Fruit fly (Drosophila melanogaster) whole organism, embryonic: Measurements from ENCODE around the gene CG14258.
A peak's percentile ranks its signal among the peaks of the same experiment; 100 is the strongest.

Source experiments
- Blimp-1 ChIP-seq: fragments of 200-800 bp; sonication (Bioruptor generic); optimal IDR thresholded peaks from 3 replicates; lab custom pipeline; 2018; ENCODE audit warnings: missing biosample characterization, missing genetic modification characterization, mild to moderate bottlenecking, moderate library complexity, missing genetic modification reagents
- CG10959 ChIP-seq: fragments of 200-800 bp; sonication (Bioruptor generic); IDR thresholded peaks from 2 replicates; pipeline ENCODE4 v1.3.6; 2022; ENCODE audit warnings: missing biosample characterization, missing genetic modification characterization
- CG11398 ChIP-seq: fragments of 200-800 bp; sonication (Bioruptor generic); optimal IDR thresholded peaks from 2 replicates; lab custom pipeline; 2016; ENCODE audit warnings: missing biosample characterization, missing genetic modification characterization
- CG11456 ChIP-seq: fragments of 200-800 bp; sonication (Bioruptor generic); IDR thresholded peaks from 3 replicates; pipeline ENCODE4 v1.3.6; 2022; ENCODE audit warnings: missing biosample characterization, missing genetic modification characterization
- CG15479 ChIP-seq: fragments of 200-800 bp; sonication (Bioruptor generic); optimal IDR thresholded peaks from 3 replicates; lab custom pipeline; 2019; ENCODE audit warnings: missing biosample characterization, mild to moderate bottlenecking, missing genetic modification characterization, moderate library complexity
- CG1602 ChIP-seq: fragments of 200-800 bp; sonication (Bioruptor generic); optimal IDR thresholded peaks from 3 replicates; lab custom pipeline; 2016; ENCODE audit warnings: missing biosample characterization, missing genetic modification characterization
- CG17359 ChIP-seq: fragments of 200-800 bp; sonication (Bioruptor generic); optimal IDR thresholded peaks from 3 replicates; lab custom pipeline; 2018; ENCODE audit warnings: missing biosample characterization, mild to moderate bottlenecking, missing genetic modification characterization, moderate library complexity
- CG17361 ChIP-seq: fragments of 200-800 bp; sonication (Bioruptor generic); IDR thresholded peaks from 3 replicates; pipeline ENCODE4 v1.3.6; 2022; ENCODE audit warnings: missing biosample characterization, missing genetic modification characterization
- CG1832 ChIP-seq: fragments of 200-800 bp; sonication (Bioruptor generic); optimal IDR thresholded peaks from 2 replicates; lab custom pipeline; 2017; ENCODE audit warnings: missing biosample characterization, mild to moderate bottlenecking, missing genetic modification characterization, inconsistent platforms
- CG2202 ChIP-seq: fragments of 200-800 bp; sonication (Bioruptor generic); optimal IDR thresholded peaks from 2 replicates; lab custom pipeline; 2018; ENCODE audit warnings: missing biosample characterization, mild to moderate bottlenecking, missing genetic modification characterization
- CG30020 ChIP-seq: fragments of 200-800 bp; optimal IDR thresholded peaks from 2 replicates; lab custom pipeline; 2019; ENCODE audit warnings: missing biosample characterization, mild to moderate bottlenecking, missing genetic modification characterization, moderate library complexity
- CG4617 ChIP-seq: fragments of 200-800 bp; sonication (Bioruptor generic); optimal IDR thresholded peaks from 3 replicates; lab custom pipeline; 2016; ENCODE audit warnings: missing biosample characterization, missing genetic modification characterization, borderline replicate concordance
- CG6689 ChIP-seq: fragments of 200-800 bp; sonication (Bioruptor generic); IDR thresholded peaks from 2 replicates; pipeline ENCODE4 v1.3.6; 2022; ENCODE audit warnings: missing biosample characterization, missing genetic modification characterization
- CoRest ChIP-seq: fragments of 200-800 bp; sonication (Bioruptor generic); optimal IDR thresholded peaks from 3 replicates; lab custom pipeline; 2018; ENCODE audit warnings: missing biosample characterization, mild to moderate bottlenecking, missing genetic modification characterization, moderate library complexity
- D ChIP-seq, 2 experiments: fragments of 200-800 bp in 1 of 2; fragments of >200 bp in 1 of 2; sonication (Bioruptor generic) in 1 of 2; optimal IDR thresholded peaks; 2 replicates in 1 of 2; 3 replicates in 1 of 2; lab custom pipeline; 2017; ENCODE audit warnings: mild to moderate bottlenecking in 1 of 2, missing biosample characterization in 1 of 2, missing genetic modification characterization in 1 of 2, missing genetic modification reagents in 1 of 2
- Deaf1 ChIP-seq: fragments of 200-800 bp; optimal IDR thresholded peaks from 3 replicates; lab custom pipeline; 2019; ENCODE audit warnings: missing biosample characterization, mild to moderate bottlenecking, missing genetic modification characterization, moderate library complexity
- Dip2 ChIP-seq: fragments of 200-800 bp; sonication (Bioruptor generic); IDR thresholded peaks from 2 replicates; pipeline ENCODE4 v1.3.6; 2022; ENCODE audit warnings: missing biosample characterization, missing genetic modification characterization
- Drgx ChIP-seq: fragments of 200-800 bp; sonication (Bioruptor generic); IDR thresholded peaks from 2 replicates; pipeline ENCODE4 v1.3.6; 2022; ENCODE audit warnings: missing biosample characterization, missing genetic modification characterization
- Eip74EF ChIP-seq, 2 experiments: fragments of 200-800 bp in 1 of 2; fragments of >200 bp in 1 of 2; sonication (Bioruptor generic) in 1 of 2; optimal IDR thresholded peaks; 2 replicates each; lab custom pipeline; 2017 to 2019; ENCODE audit warnings: missing biosample characterization in 2 of 2, missing genetic modification characterization in 2 of 2, mild to moderate bottlenecking in 1 of 2, moderate library complexity in 1 of 2
- Ets65A ChIP-seq: fragments of 200-800 bp; sonication (Bioruptor generic); peaks from one replicate; lab custom pipeline; 2016; ENCODE audit warnings: missing biosample characterization, missing genetic modification characterization
- Fer2 ChIP-seq: fragments of 200-800 bp; sonication (Bioruptor generic); optimal IDR thresholded peaks from 2 replicates; lab custom pipeline; 2018; ENCODE audit warnings: missing biosample characterization, mild to moderate bottlenecking, missing genetic modification characterization, moderate library complexity
- Gsc ChIP-seq: fragments of 200-800 bp; sonication (Bioruptor generic); IDR thresholded peaks from 2 replicates; pipeline ENCODE4 v1.3.6; 2022; ENCODE audit warnings: missing biosample characterization, missing genetic modification characterization
- Hmr ChIP-seq: fragments of 200-800 bp; sonication (Bioruptor generic); optimal IDR thresholded peaks from 3 replicates; lab custom pipeline; 2017; ENCODE audit warnings: mild to moderate bottlenecking, missing biosample characterization, missing genetic modification reagents, missing genetic modification characterization
- Jarid2 ChIP-seq: fragments of 200-800 bp; sonication (Bioruptor generic); optimal IDR thresholded peaks from 3 replicates; lab custom pipeline; 2017; ENCODE audit warnings: mild to moderate bottlenecking, missing biosample characterization, missing genetic modification reagents, missing genetic modification characterization
- Kr ChIP-seq: fragments of 200-800 bp; sonication (Bioruptor generic); optimal IDR thresholded peaks from 2 replicates; lab custom pipeline; 2017; ENCODE audit warnings: missing biosample characterization, mild to moderate bottlenecking, missing genetic modification characterization
- Rx ChIP-seq: fragments of 200-800 bp; sonication (Bioruptor generic); IDR thresholded peaks from 2 replicates; pipeline ENCODE4 v1.3.6; 2022; ENCODE audit warnings: missing biosample characterization, missing genetic modification characterization
- Spps ChIP-seq: fragments of 200-800 bp; sonication (Bioruptor generic); optimal IDR thresholded peaks from 2 replicates; lab custom pipeline; 2018; ENCODE audit warnings: missing biosample characterization, mild to moderate bottlenecking, missing genetic modification characterization
- Ssrp ChIP-seq: fragments of 200-800 bp; sonication (Bioruptor generic); optimal IDR thresholded peaks from 2 replicates; lab custom pipeline; 2018; ENCODE audit warnings: missing biosample characterization, mild to moderate bottlenecking, missing genetic modification characterization, moderate library complexity
- Stat92E ChIP-seq, 3 experiments: fragments of >200 bp in 2 of 3; fragments of 200-800 bp in 1 of 3; sonication (Bioruptor generic) in 1 of 3; optimal IDR thresholded peaks; 2 replicates each; lab custom pipeline; 2017 to 2019; ENCODE audit warnings: missing biosample characterization in 3 of 3, missing genetic modification characterization in 3 of 3, mild to moderate bottlenecking in 1 of 3, moderate library complexity in 1 of 3
- az2 ChIP-seq: fragments of 200-800 bp; sonication (Bioruptor generic); optimal IDR thresholded peaks from 3 replicates; lab custom pipeline; 2016; ENCODE audit warnings: missing biosample characterization, missing genetic modification characterization
- chinmo ChIP-seq: fragments of 200-800 bp; sonication (Bioruptor generic); IDR thresholded peaks from 4 replicates; pipeline ENCODE4 v1.3.6; 2022; ENCODE audit warnings: missing biosample characterization, missing genetic modification characterization; ENCODE audit not compliant: partially characterized antibody
- croc ChIP-seq: fragments of 200-800 bp; sonication (Bioruptor generic); conservative IDR thresholded peaks from 3 replicates; pipeline ENCODE4 v1.3.6; 2022; ENCODE audit warnings: missing biosample characterization, missing genetic modification characterization
- gsb-n ChIP-seq: fragments of 200-800 bp; sonication (Bioruptor generic); optimal IDR thresholded peaks from 3 replicates; lab custom pipeline; 2018; ENCODE audit warnings: missing biosample characterization, mild to moderate bottlenecking, missing genetic modification characterization
- gt ChIP-seq: fragments of 200-800 bp; sonication (Bioruptor generic); IDR thresholded peaks from 2 replicates; pipeline ENCODE4 v1.3.6; 2022; ENCODE audit warnings: missing biosample characterization, missing genetic modification characterization
- h ChIP-seq: fragments of >200 bp; optimal IDR thresholded peaks from 2 replicates; lab custom pipeline; 2017
- jumu ChIP-seq: fragments of 200-800 bp; sonication (Bioruptor generic); optimal IDR thresholded peaks from 3 replicates; lab custom pipeline; 2016; ENCODE audit warnings: missing biosample characterization, missing genetic modification characterization
- klu ChIP-seq: fragments of 200-800 bp; sonication (Bioruptor generic); IDR thresholded peaks from 2 replicates; pipeline ENCODE4 v1.3.6; 2022; ENCODE audit warnings: missing biosample characterization, missing genetic modification characterization
- lbe ChIP-seq: fragments of 200-800 bp; sonication (Bioruptor generic); optimal IDR thresholded peaks from 2 replicates; lab custom pipeline; 2016; ENCODE audit warnings: missing biosample characterization, mild to moderate bottlenecking, missing genetic modification characterization
- phol ChIP-seq: fragments of 200-800 bp; sonication (Bioruptor generic); optimal IDR thresholded peaks from 3 replicates; lab custom pipeline; 2018; ENCODE audit warnings: missing biosample characterization, mild to moderate bottlenecking, missing genetic modification characterization, moderate library complexity
- pzg ChIP-seq: fragments of 200-800 bp; sonication (Bioruptor generic); optimal IDR thresholded peaks from 3 replicates; lab custom pipeline; 2018; ENCODE audit warnings: missing biosample characterization, mild to moderate bottlenecking, missing genetic modification characterization, moderate library complexity
- sd ChIP-seq: fragments of 200-800 bp; sonication (Bioruptor generic); optimal IDR thresholded peaks from 3 replicates; lab custom pipeline; 2018; ENCODE audit warnings: missing biosample characterization, mild to moderate bottlenecking, missing genetic modification characterization, moderate library complexity
- sens ChIP-seq: fragments of 200-800 bp; sonication (Bioruptor generic); peaks from one replicate; lab custom pipeline; 2016; ENCODE audit warnings: missing biosample characterization, missing genetic modification characterization
- sens-2 ChIP-seq: fragments of 200-800 bp; sonication (Bioruptor generic); IDR thresholded peaks from 2 replicates; pipeline ENCODE4 v1.3.6; 2022; ENCODE audit warnings: missing biosample characterization, missing genetic modification characterization
- sisA ChIP-seq: fragments of 200-800 bp; sonication (Bioruptor generic); IDR thresholded peaks from 2 replicates; pipeline ENCODE4 v1.3.6; 2022; ENCODE audit warnings: missing biosample characterization, missing genetic modification characterization
- usp ChIP-seq: fragments of >200 bp; optimal IDR thresholded peaks from 2 replicates; lab custom pipeline; 2017; ENCODE audit warnings: missing biosample characterization, missing genetic modification characterization

CG14258 gene

DNA sequence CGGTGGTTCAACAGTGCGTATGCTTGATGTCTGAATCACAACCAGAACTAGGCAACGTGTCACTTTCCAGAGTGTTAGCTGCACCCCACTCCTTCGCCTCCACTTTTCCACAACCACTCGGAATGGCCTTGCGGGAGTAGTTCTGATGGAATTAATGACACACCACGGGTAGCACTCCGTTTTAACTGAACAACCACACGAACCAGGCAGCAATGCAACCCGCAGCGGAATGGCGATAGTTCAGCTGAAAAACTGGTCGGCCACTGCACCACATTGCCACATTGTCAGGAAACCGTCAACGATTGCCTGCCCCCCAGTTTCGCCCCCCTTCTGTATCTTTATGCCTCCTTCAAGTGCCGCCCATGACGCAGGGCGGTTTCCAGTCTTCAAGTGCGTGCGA lies 5.4 kb upstream of the CG14258 start, which contains the start of gene Cpr97Ea:
Cpr97Ea (minus strand) TSS at position 230 of the 400 bp plus-strand sequence.
- TF ChIP-seq Hmr (GFP tag; lab: Kevin White, UChicago) (no peak), Jarid2 (GFP tag; lab: Kevin White, UChicago) (no peak), phol (tag; lab: Kevin White, UChicago) (no peak), Kr (GFP tag; lab: Kevin White, UChicago) (no peak), pzg (GFP tag; lab: Kevin White, UChicago) (no peak), CG30020 (no peak), Ssrp (tag; lab: Kevin White, UChicago) (no peak), CG17361 (GFP tag; lab: Robert Waterston, UW) (no peak), Spps (tag; lab: Kevin White, UChicago) (no peak), gsb-n (tag; lab: Kevin White, UChicago) (no peak), D (optimal IDR thresholded peaks at IDR 0.05; lab: Kevin White, UChicago) (no peak), D (GFP tag; optimal IDR thresholded peaks at IDR 0.05; lab: Kevin White, UChicago) (no peak)

DNA sequence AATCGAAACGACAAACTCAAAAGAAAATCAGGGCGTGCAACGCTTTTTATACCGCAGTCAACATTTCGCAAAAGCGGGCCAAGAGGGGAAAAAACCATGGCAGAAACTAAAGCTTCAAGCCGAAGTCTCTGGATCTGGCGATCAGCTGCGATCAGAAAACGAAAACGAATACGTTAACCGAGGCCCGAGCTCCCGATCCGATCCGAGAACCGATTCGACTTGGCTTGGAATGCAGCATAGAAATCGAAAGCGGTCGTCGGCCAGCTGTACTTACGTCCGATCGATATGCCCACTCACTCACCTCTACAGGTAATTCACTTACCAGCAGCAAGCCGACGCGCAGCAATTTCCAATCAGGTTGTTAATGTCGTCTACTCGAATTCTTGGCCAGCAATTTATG lies 1.8 kb upstream of the CG14258 start, which contains the start of gene Cpr97Eb:
Cpr97Eb (minus strand) TSS at position 25 of the 400 bp plus-strand sequence.
- TF ChIP-seq jumu (GFP tag; lab: Kevin White, UChicago) = no peak
- 0 out of 4 replicates have a peak, but pooled peaks have one; percentile 6 for TF ChIP-seq chinmo (GFP tag; lab: Robert Waterston, UW)
- no peak for TF ChIP-seq CG11456 (GFP tag; lab: Robert Waterston, UW)
- no peak for TF ChIP-seq CoRest (tag; lab: Kevin White, UChicago)
- TF ChIP-seq Dip2 (GFP tag; lab: Robert Waterston, UW) = no peak
- TF ChIP-seq croc (GFP tag; lab: Robert Waterston, UW) = no peak
- TF ChIP-seq klu (GFP tag; lab: Robert Waterston, UW) = no peak
- TF ChIP-seq CG2202 (tag; lab: Kevin White, UChicago) = no peak
- TF ChIP-seq Fer2 (tag; lab: Kevin White, UChicago) = no peak
- TF ChIP-seq CG10959 (GFP tag; lab: Robert Waterston, UW) = no peak
- TF ChIP-seq CG1602 (GFP tag; lab: Kevin White, UChicago) = no peak
- TF ChIP-seq Blimp-1 = peak; percentile 87
- TF ChIP-seq Rx (GFP tag; lab: Robert Waterston, UW) = no peak
- TF ChIP-seq CG4617 = no peak
- no peak for TF ChIP-seq CG11398 (GFP tag; lab: Kevin White, UChicago)
- TF ChIP-seq Deaf1 (tag; lab: Kevin White, UChicago) = peak; percentile 68
- no peak for TF ChIP-seq CG1832 (GFP tag; lab: Kevin White, UChicago)
- no peak for TF ChIP-seq gt (GFP tag; lab: Robert Waterston, UW)
- TF ChIP-seq sens-2 (GFP tag; lab: Robert Waterston, UW) = no peak
- TF ChIP-seq sd = no peak
- no peak for TF ChIP-seq az2 (GFP tag; lab: Kevin White, UChicago)

DNA sequence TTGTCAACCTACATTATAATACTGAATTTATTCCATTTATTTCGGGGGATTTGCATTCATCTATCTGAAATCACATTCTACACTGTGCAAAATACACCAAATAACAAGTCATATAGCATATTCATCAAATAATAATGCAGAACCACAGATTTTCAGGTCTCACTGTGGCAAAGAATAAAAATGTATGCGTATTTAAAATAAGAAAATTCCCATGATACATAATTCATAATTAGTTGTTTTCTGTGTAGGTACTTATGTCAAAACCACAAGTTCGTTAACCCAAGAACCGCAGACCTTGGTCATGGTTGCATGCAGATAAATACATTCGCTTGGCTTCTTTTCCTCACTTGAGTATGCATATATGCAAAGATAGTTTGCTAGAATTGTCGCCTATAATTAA lies 680 bp upstream of the CG14258 start:
- TF ChIP-seq usp (GFP tag; lab: Kevin White, UChicago) = no peak
- 0 out of 2 replicates have a peak, but pooled peaks have one; percentile 13 for TF ChIP-seq CG6689 (GFP tag; lab: Robert Waterston, UW)
- TF ChIP-seq Stat92E (GFP tag; optimal IDR thresholded peaks at IDR 0.05; lab: Kevin White, UChicago) = no peak
- peak; percentile 53 for TF ChIP-seq Ets65A (GFP tag; lab: Kevin White, UChicago)
- peak; percentile 8; the same call in 1 of the 2 replicates for TF ChIP-seq Rx (GFP tag; lab: Robert Waterston, UW)
- peak; percentile 26 for TF ChIP-seq sens (GFP tag; lab: Kevin White, UChicago)
- TF ChIP-seq lbe (GFP tag; lab: Kevin White, UChicago) = peak; percentile 10
- no peak for TF ChIP-seq Eip74EF (GFP tag; optimal IDR thresholded peaks at IDR 0.05; lab: Kevin White, UChicago)
- peak; percentile 10; the same call in 1 of the 2 replicates for TF ChIP-seq sisA (GFP tag; lab: Robert Waterston, UW)
- no peak for TF ChIP-seq Gsc (GFP tag; lab: Robert Waterston, UW)
- peak; percentile 47 for TF ChIP-seq Drgx (GFP tag; lab: Robert Waterston, UW)
- no peak for TF ChIP-seq CG15479 (GFP tag; lab: Kevin White, UChicago)
- peak; percentile 13 for TF ChIP-seq Blimp-1
- TF ChIP-seq h = no peak
- TF ChIP-seq CG17359 (tag; lab: Kevin White, UChicago) = no peak
